Fruit fly (Drosophila melanogaster): ENCODE measurements around the gene CG33257.
A peak's percentile ranks its signal among the peaks of the same experiment; 100 is the strongest.

CG33257 gene

dm6 chr3L:16381184-16381797, 35.2 kb downstream of the CG33257 start, which contains the start of gene Agpat4 (continued):
- TF ChIP-seq unc-4 (GFP tag; IDR thresholded peaks at IDR 0.05; ENCODE audit: partially characterized antibody) (no peak), crp (GFP tag; optimal IDR thresholded peaks at IDR 0.05) (peak in 1 of 2 experiments; percentile 74), CG10654 (GFP tag; optimal IDR thresholded peaks at IDR 0.05) (no peak), Bteb2 (GFP tag; optimal IDR thresholded peaks at IDR 0.05) (no peak), Awh (GFP tag; IDR thresholded peaks at IDR 0.05) (no peak), odd (GFP tag; optimal IDR thresholded peaks at IDR 0.05) (no peak), CG10959 (GFP tag; IDR thresholded peaks at IDR 0.05) (no peak), bigmax (GFP tag; optimal IDR thresholded peaks at IDR 0.05) (no peak)

- TF ChIP-seq dimm (GFP tag; IDR thresholded peaks at IDR 0.05) (no peak), CG17912 (GFP tag; optimal IDR thresholded peaks at IDR 0.05) (no peak), kay (GFP tag; optimal IDR thresholded peaks at IDR 0.05) (no peak), hkb (optimal IDR thresholded peaks at IDR 0.05) (no peak), hkb (GFP tag; IDR thresholded peaks at IDR 0.05) (no peak), CG11695 (GFP tag; IDR thresholded peaks at IDR 0.05) (no peak), Camta (GFP tag; optimal IDR thresholded peaks at IDR 0.05) (no peak), Sox100B (GFP tag; optimal IDR thresholded peaks at IDR 0.05) (no peak), CG4424 (GFP tag; optimal IDR thresholded peaks at IDR 0.05) (no peak), Doc2 (GFP tag; IDR thresholded peaks at IDR 0.05) (no peak), chinmo (GFP tag; IDR thresholded peaks at IDR 0.05; ENCODE audit: partially characterized antibody) (0 out of 4 replicates have a peak, but pooled peaks have one; percentile 30), CG1647 (GFP tag; optimal IDR thresholded peaks at IDR 0.05) (no peak), lab (GFP tag; optimal IDR thresholded peaks at IDR 0.05) (no peak), CG1603 (tag; optimal IDR thresholded peaks at IDR 0.05) (no peak), unpg (GFP tag; optimal IDR thresholded peaks at IDR 0.05) (no peak), jumu (GFP tag; optimal IDR thresholded peaks at IDR 0.05) (no peak), exex (tag; optimal IDR thresholded peaks at IDR 0.05) (peak; percentile 79), eyg (GFP tag; optimal IDR thresholded peaks at IDR 0.05) (no peak), bowl (GFP tag; IDR thresholded peaks at IDR 0.05) (no peak), NC2α (GFP tag; optimal IDR thresholded peaks at IDR 0.05) (no peak), Pdp1 (GFP tag; optimal IDR thresholded peaks at IDR 0.05) (peak in 1 of 2 experiments; percentile 87), grn (GFP tag; optimal IDR thresholded peaks at IDR 0.05) (peak; percentile 20), MESR4 (GFP tag; optimal IDR thresholded peaks at IDR 0.05) (no peak)
These were observed 36.9 kb downstream of the CG33257 start for dm6 chr3L:16383056-16383455.

- TF ChIP-seq CG11560 (tag; IDR thresholded peaks at IDR 0.05), result 0 out of 3 replicates have a peak, but pooled peaks have one; percentile 25
- TF ChIP-seq sug (tag; optimal IDR thresholded peaks at IDR 0.05), result peak; percentile 66
- TF ChIP-seq CG2678 (tag; optimal IDR thresholded peaks at IDR 0.05), result peak; percentile 3
- no peak for TF ChIP-seq CG14860 (GFP tag; IDR thresholded peaks at IDR 0.05; ENCODE audit: partially characterized antibody)
- no peak for TF ChIP-seq HLHmδ (GFP tag; optimal IDR thresholded peaks at IDR 0.05)
- TF ChIP-seq CG31388 (GFP tag; optimal IDR thresholded peaks at IDR 0.05), result no peak
- no peak for TF ChIP-seq eyg (GFP tag; optimal IDR thresholded peaks at IDR 0.05)
- TF ChIP-seq grn (GFP tag; optimal IDR thresholded peaks at IDR 0.05), result no peak
- no peak for TF ChIP-seq CG9727 (GFP tag; optimal IDR thresholded peaks at IDR 0.05)
- no peak for TF ChIP-seq Hmx (GFP tag; optimal IDR thresholded peaks at IDR 0.05)
- 0 out of 2 replicates have a peak, but pooled peaks have one; percentile 11 for TF ChIP-seq ro (GFP tag; IDR thresholded peaks at IDR 0.05)
- TF ChIP-seq CG9437 (GFP tag; optimal IDR thresholded peaks at IDR 0.05), result no peak
- TF ChIP-seq Elba2 (GFP tag; optimal IDR thresholded peaks at IDR 0.05), result no peak
- TF ChIP-seq Kr (GFP tag; optimal IDR thresholded peaks at IDR 0.05), result no peak
- TF ChIP-seq slbo (GFP tag; IDR thresholded peaks at IDR 0.05), result no peak
- no peak for TF ChIP-seq Camta (GFP tag; optimal IDR thresholded peaks at IDR 0.05)
- TF ChIP-seq Drgx (GFP tag; IDR thresholded peaks at IDR 0.05), result peak; percentile 44; the same call in 1 of the 2 replicates
- peak; percentile 49 for TF ChIP-seq nom (GFP tag; optimal IDR thresholded peaks at IDR 0.05)
- TF ChIP-seq CG14014 (GFP tag; IDR thresholded peaks at IDR 0.05), result 0 out of 2 replicates have a peak, but pooled peaks have one; percentile 6
- no peak for TF ChIP-seq D19B (GFP tag; optimal IDR thresholded peaks at IDR 0.05)
These were observed 38.1 kb downstream of the CG33257 start for dm6 chr3L:16384145-16384705.
